Worm (Caenorhabditis elegans) whole organism, mixed stage, embryonic: ENCODE results near the gene sri-77.
"Not testable (repeated sequence)": the region's sequence is repeated elsewhere in the genome, so short reads cannot be mapped to it uniquely, and the experiment has no call there.

Experiments
- blmp-1 ChIP-seq: fragments of 150-350 bp; optimal IDR thresholded peaks from 2 replicates; lab custom pipeline; 2014; ENCODE audit warnings: missing biosample characterization, missing genetic modification characterization
- ceh-43 ChIP-seq: fragments of 200-800 bp; sonication (Bioruptor generic); optimal IDR thresholded peaks from 2 replicates; lab custom pipeline; 2018; ENCODE audit warnings: mild to moderate bottlenecking, missing genetic modification characterization, moderate library complexity, missing compliant biosample characterization
- ceh-83 ChIP-seq: fragments of 200-800 bp; sonication (Bioruptor generic); optimal IDR thresholded peaks from 2 replicates; lab custom pipeline; 2018; ENCODE audit warnings: mild to moderate bottlenecking, missing genetic modification characterization, missing compliant biosample characterization
- ces-1 ChIP-seq: fragments of 150-350 bp; optimal IDR thresholded peaks from 2 replicates; lab custom pipeline; 2014; ENCODE audit warnings: missing biosample characterization, missing genetic modification reagents, missing genetic modification characterization
- cnd-1 ChIP-seq: fragments of 200-800 bp; sonication (Bioruptor generic); optimal IDR thresholded peaks from 2 replicates; lab custom pipeline; 2018; ENCODE audit warnings: mild to moderate bottlenecking, missing genetic modification characterization, missing compliant biosample characterization
- drap-1 ChIP-seq: fragments of 200-800 bp; sonication (Bioruptor generic); optimal IDR thresholded peaks from 3 replicates; lab custom pipeline; 2018; ENCODE audit warnings: mild to moderate bottlenecking, missing genetic modification characterization, missing compliant biosample characterization
- elt-1 ChIP-seq: sonication (generic microtip); optimal IDR thresholded peaks from 2 replicates; lab custom pipeline; 2017; ENCODE audit warnings: missing genetic modification characterization, mild to moderate bottlenecking, missing compliant biosample characterization, antibody characterized with exemption, moderate library complexity, borderline replicate concordance; ENCODE audit not compliant: insufficient read depth
- elt-3 ChIP-seq: fragments of 150-350 bp; optimal IDR thresholded peaks from 2 replicates; lab custom pipeline; 2014; ENCODE audit warnings: missing biosample characterization, missing genetic modification characterization
- flh-1 ChIP-seq: fragments of 200-800 bp; sonication (Bioruptor generic); optimal IDR thresholded peaks from 2 replicates; lab custom pipeline; 2018; ENCODE audit warnings: mild to moderate bottlenecking, missing genetic modification characterization, moderate library complexity, missing compliant biosample characterization
- ham-2 ChIP-seq: fragments of 200-800 bp; sonication (Bioruptor generic); optimal IDR thresholded peaks from 2 replicates; lab custom pipeline; 2018; ENCODE audit warnings: mild to moderate bottlenecking, missing genetic modification characterization, missing compliant biosample characterization
- hlh-1 ChIP-seq: fragments of 150-350 bp; optimal IDR thresholded peaks from 2 replicates; lab custom pipeline; 2014; ENCODE audit warnings: missing biosample characterization, missing genetic modification reagents, missing genetic modification characterization
- lsy-2 ChIP-seq: fragments of 150-350 bp; optimal IDR thresholded peaks from 2 replicates; lab custom pipeline; 2014; ENCODE audit warnings: missing biosample characterization, missing genetic modification characterization
- mab-5 ChIP-seq: fragments of 150-350 bp; optimal IDR thresholded peaks from 2 replicates; lab custom pipeline; 2014; ENCODE audit warnings: missing biosample characterization, missing genetic modification characterization
- mep-1 ChIP-seq: fragments of 150-350 bp; optimal IDR thresholded peaks from 2 replicates; lab custom pipeline; 2017; ENCODE audit warnings: missing biosample characterization, missing genetic modification reagents, missing genetic modification characterization, inconsistent platforms
- nhr-28 ChIP-seq: fragments of 150-350 bp; optimal IDR thresholded peaks from 2 replicates; lab custom pipeline; 2014; ENCODE audit warnings: missing biosample characterization, missing genetic modification characterization
- nhr-76 ChIP-seq: sonication (generic microtip); optimal IDR thresholded peaks from 2 replicates; lab custom pipeline; 2017; ENCODE audit warnings: missing biosample characterization, missing genetic modification characterization
- pha-4 ChIP-seq: fragments of 150-350 bp; optimal IDR thresholded peaks from 2 replicates; lab custom pipeline; 2018; ENCODE audit warnings: missing biosample characterization, missing genetic modification reagents, missing genetic modification characterization
- sem-2 ChIP-seq: fragments of 200-800 bp; sonication (Bioruptor generic); optimal IDR thresholded peaks from 2 replicates; lab custom pipeline; 2018; ENCODE audit warnings: mild to moderate bottlenecking, missing genetic modification characterization, missing compliant biosample characterization
- snpc-4 ChIP-seq: fragments of 150-350 bp; optimal IDR thresholded peaks from 2 replicates; lab custom pipeline; 2014; ENCODE audit warnings: missing biosample characterization, missing genetic modification characterization
- sptf-1 ChIP-seq: sonication (generic microtip); optimal IDR thresholded peaks from 2 replicates; lab custom pipeline; 2017; ENCODE audit warnings: mild to moderate bottlenecking, missing genetic modification characterization, moderate library complexity, missing compliant biosample characterization
- unc-120 ChIP-seq: sonication (generic microtip); optimal IDR thresholded peaks from 2 replicates; lab custom pipeline; 2017; ENCODE audit warnings: missing genetic modification characterization, missing compliant biosample characterization; ENCODE audit not compliant: poor library complexity, severe bottlenecking
- unc-39 ChIP-seq: fragments of 150-350 bp; optimal IDR thresholded peaks from 2 replicates; lab custom pipeline; 2014; ENCODE audit warnings: missing biosample characterization, missing genetic modification characterization
- ztf-11 ChIP-seq: fragments of 150-350 bp; optimal IDR thresholded peaks from 2 replicates; lab custom pipeline; 2014; ENCODE audit warnings: missing biosample characterization, missing genetic modification characterization

The sri-77 gene

DNA sequence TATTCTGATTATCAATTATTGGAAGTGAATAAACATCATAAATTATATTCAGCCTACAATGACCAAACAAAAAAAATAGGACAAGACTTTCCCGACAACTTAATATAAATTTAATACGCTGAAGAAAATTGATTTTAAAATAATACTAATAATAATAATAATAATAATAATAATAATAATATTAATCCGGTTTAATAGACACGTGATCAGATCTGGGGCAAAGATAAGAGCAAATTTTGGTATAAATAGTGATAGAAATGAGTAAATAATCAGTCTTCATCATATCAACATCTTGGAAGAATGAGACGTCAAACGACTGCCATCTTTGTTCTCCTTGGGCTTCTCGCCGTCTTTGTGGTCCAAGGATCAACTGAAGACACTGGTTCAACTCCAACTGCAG, 13.9 kb upstream of the sri-77 start, which contains the start of gene msrp-6:
Gene msrp-6 (plus strand): TSS at position 301 of the 400 bp plus-strand sequence.
- TF ChIP-seq ztf-11 (tag; lab: Kevin White, UChicago); ham-2; drap-1: not testable (repeated sequence)

DNA sequence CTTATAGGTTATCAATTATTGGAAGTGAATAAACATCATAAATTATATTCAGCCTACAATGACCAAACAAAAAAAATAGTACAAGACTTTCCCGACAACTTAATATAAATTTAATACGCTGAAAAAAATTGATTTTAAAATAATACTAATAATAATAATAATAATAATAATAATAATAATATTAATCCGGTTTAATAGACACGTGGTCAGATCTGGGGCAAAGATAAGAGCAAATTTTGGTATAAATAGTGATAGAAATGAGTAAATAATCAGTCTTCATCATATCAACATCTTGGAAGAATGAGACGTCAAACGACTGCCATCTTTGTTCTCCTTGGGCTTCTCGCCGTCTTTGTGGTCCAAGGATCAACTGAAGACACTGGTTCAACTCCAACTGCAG, 11.4 kb upstream of the sri-77 start, which contains the start of gene msrp-5:
Gene msrp-5 (plus strand): TSS at position 301 of the 400 bp plus-strand sequence.
- TF ChIP-seq drap-1; pha-4; sem-2 (GFP tag; lab: Kevin White, UChicago): not testable (repeated sequence)

DNA sequence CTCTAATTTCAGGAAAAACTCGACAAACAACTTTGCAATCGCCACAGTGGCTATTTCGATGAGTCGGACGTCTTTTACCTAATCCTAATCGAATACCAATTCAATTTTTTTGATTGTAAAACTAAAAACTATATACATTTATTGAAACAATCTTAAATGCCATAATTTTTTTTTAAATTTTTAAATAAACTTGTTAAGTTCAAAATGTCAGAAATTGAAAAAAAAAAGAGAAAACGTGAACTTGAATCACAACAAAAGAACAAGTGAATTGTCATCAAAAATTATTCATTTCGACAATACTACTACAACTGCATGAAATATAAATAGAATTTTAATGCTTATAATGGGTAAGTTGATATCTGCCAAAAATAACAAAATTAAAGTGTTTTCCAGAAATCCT, 7.1 kb upstream of the sri-77 start, which contains the start of gene D2062.13:
Gene D2062.13 (plus strand): TSS at position 301 of the 400 bp plus-strand sequence.
- not testable (repeated sequence) for TF ChIP-seq snpc-4 (tag; lab: Kevin White, UChicago); pha-4; unc-39 (tag; lab: Kevin White, UChicago)

DNA sequence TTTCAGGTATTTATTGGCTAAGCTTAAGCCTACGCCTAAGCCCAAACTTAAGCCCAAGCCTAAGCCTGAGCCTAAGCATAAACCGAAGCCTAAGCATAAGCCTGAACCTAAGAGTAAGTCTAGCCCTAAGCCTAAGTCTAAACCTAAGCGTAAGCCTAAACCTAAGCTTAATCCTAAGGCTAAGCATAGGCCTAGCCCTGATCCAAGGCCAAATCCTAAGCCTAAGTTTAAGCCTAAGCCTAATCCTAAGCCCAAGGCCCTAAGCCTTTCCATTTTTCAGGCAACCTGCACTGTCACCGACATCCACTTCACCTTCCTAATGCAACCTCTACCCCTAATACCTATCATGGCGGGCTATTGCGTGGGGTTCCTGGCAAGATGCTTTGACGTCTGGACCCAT, 5.8 kb upstream of the sri-77 start:
- TF ChIP-seq flh-1 (GFP tag; lab: Kevin White, UChicago), result no peak
- no peak for TF ChIP-seq pha-4
- no peak for TF ChIP-seq ham-2
- TF ChIP-seq unc-120 (tag; lab: Kevin White, UChicago), result no peak
- TF ChIP-seq ceh-43, result no peak

DNA sequence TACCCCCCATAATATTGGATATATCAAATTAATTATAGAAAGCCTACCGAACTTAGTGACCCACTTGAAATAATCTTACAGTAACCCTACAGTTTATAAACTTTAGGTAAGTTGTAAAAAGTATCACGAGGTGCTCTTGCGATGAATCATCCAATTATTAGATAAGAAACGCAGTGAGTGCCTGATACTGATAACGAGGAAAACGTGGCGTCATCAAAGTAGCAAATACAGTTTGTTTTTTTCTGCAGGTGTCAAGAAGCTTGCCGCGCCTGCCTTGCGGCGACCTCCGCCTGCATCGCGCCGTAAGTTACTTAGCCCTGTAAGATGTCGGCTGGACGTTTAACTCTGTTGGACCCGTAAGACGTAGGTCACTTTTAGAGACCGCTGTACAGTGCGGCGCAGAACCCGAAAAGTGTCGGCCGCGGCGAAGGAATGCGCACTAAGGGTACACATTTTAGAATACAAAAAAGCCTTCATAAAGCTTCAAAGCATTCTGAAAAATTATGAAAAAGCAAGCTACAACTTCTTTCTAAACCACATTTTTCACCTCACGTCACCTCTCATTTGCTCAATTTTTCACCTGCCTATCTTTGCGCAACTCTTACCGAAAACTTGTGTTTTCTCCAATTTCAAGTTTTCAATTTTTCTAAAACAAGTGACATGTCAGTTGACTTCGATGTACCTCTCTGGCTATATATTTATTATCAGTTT, 5.1 kb upstream of the sri-77 start, which contains the start of gene sri-38:
Gene sri-38 (plus strand): TSS at position 661 of the 711 bp plus-strand sequence.
- TF ChIP-seq pha-4, result no peak
- TF ChIP-seq nhr-76 (tag; lab: Kevin White, UChicago), result no peak
- no peak for TF ChIP-seq elt-3 (tag; lab: Kevin White, UChicago)
- no peak for TF ChIP-seq ces-1 (GFP tag; lab: Kevin White, UChicago)
- TF ChIP-seq blmp-1 (tag; lab: Kevin White, UChicago), result no peak
- no peak for TF ChIP-seq ceh-43
- TF ChIP-seq ham-2, result no peak
- no peak for TF ChIP-seq ztf-11 (tag; lab: Kevin White, UChicago)
- no peak for TF ChIP-seq flh-1 (GFP tag; lab: Kevin White, UChicago)
- no peak for TF ChIP-seq lsy-2 (tag; lab: Kevin White, UChicago)
- TF ChIP-seq mep-1 (tag; lab: Kevin White, UChicago), result no peak
- no peak for TF ChIP-seq cnd-1 (tag; lab: Kevin White, UChicago)
- no peak for TF ChIP-seq elt-1
- TF ChIP-seq mab-5 (tag; lab: Kevin White, UChicago), result no peak
- TF ChIP-seq sptf-1 (tag; lab: Kevin White, UChicago), result no peak
- TF ChIP-seq unc-39 (tag; lab: Kevin White, UChicago), result no peak

DNA sequence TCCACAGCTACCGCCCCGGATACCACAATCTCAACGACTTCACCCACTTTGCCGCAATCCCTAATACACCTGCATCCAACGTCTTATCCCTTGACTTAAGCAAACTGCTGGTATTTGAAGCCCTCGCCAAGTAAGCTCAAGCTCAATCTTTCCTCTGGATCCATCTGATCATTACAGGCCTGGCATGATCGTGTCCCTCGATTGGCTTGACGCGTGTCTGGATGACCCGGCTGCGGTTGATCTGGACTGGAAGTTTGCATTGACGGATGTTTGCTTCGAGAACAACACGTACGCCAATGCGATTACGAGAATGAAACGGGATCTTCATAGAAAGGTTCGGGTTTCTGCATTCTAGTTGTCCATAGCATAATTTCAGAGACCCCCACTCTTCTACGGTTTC, 4.3 kb downstream of the sri-77 start:
- no peak for TF ChIP-seq ztf-11 (tag; lab: Kevin White, UChicago)
- no peak for TF ChIP-seq nhr-76 (tag; lab: Kevin White, UChicago)
- no peak for TF ChIP-seq ceh-83 (GFP tag; lab: Kevin White, UChicago)
- TF ChIP-seq hlh-1 (tag; lab: Kevin White, UChicago), result no peak
- TF ChIP-seq, all 35 proteins: peak for 0

DNA sequence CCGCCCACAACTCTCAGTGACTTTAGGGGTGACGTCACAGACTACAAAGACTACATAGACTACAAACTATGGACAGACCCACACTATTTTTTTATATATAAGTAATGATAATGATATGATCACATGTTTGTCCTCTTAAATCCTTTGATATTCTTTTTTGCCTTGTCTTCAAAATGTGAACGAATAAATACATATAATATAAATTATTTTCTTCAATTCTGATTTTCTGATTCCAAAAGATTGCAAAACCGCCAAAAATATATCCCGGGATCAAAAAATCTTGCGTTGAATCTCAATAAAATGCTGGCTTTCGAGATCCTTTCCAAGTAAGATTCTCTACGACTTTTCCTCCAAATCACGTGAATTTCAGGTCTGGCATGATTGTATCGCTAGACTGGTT, 5.0 kb downstream of the sri-77 start, which contains the start of gene F33H12.1:
Gene F33H12.1 (plus strand): TSS at position 301 of the 400 bp plus-strand sequence.
- TF ChIP-seq blmp-1 (tag; lab: Kevin White, UChicago); nhr-28 (tag; lab: Kevin White, UChicago); ces-1 (GFP tag; lab: Kevin White, UChicago): not testable (repeated sequence)
